Fruit fly (Drosophila melanogaster): ENCODE measurements around the gene CG17896.
A peak's percentile ranks its signal among the peaks of the same experiment; 100 is the strongest.

The CG17896 gene

dm6 chrX:522357-523043 lies 29.2 kb upstream of the CG17896 start (continued):
- TF ChIP-seq CG11762 (GFP tag; optimal IDR thresholded peaks at IDR 0.05; ENCODE audit: insufficient read depth), result peak; percentile 52
- TF ChIP-seq CG6854 (GFP tag; optimal IDR thresholded peaks at IDR 0.05), result peak; percentile 62
- peak; percentile 56; the same call in 1 of the 2 replicates for TF ChIP-seq CG11294 (GFP tag; IDR thresholded peaks at IDR 0.05)
- peak; percentile 80 for TF ChIP-seq Met (GFP tag; optimal IDR thresholded peaks at IDR 0.05)
- peak; percentile 61 for TF ChIP-seq dac (GFP tag; optimal IDR thresholded peaks at IDR 0.05)
- TF ChIP-seq fd85E (GFP tag; optimal IDR thresholded peaks at IDR 0.05), result no peak
- peak; percentile 84 for TF ChIP-seq vri (GFP tag; optimal IDR thresholded peaks at IDR 0.05)
- peak; percentile 16 for TF ChIP-seq Eip93F (GFP tag; optimal IDR thresholded peaks at IDR 0.05)
- TF ChIP-seq CG8632 (GFP tag; optimal IDR thresholded peaks at IDR 0.05), result peak; percentile 60
- TF ChIP-seq lz (GFP tag; optimal IDR thresholded peaks at IDR 0.05), result peak; percentile 84
- no peak for TF ChIP-seq Gug (GFP tag; IDR thresholded peaks at IDR 0.05)
- TF ChIP-seq Hr38 (GFP tag; optimal IDR thresholded peaks at IDR 0.05), result peak; percentile 59
- peak; percentile 59 for TF ChIP-seq Sox15 (GFP tag; optimal IDR thresholded peaks at IDR 0.05)
- peak; percentile 47 for TF ChIP-seq CG6276 (GFP tag; optimal IDR thresholded peaks at IDR 0.05)
- peak; percentile 82 for TF ChIP-seq eg (GFP tag; IDR thresholded peaks at IDR 0.05)
- peak; percentile 70 for TF ChIP-seq pdm3 (GFP tag; optimal IDR thresholded peaks at IDR 0.05)
- peak; percentile 45 for TF ChIP-seq dsx (GFP tag; optimal IDR thresholded peaks at IDR 0.05; ENCODE audit: poor library complexity, severe bottlenecking)
- TF ChIP-seq fkh (GFP tag; optimal IDR thresholded peaks at IDR 0.05), result peak; percentile 91

dm6 chrX:521683-522082 lies 28.4 kb upstream of the CG17896 start:
- no peak for TF ChIP-seq CG3032 (tag; optimal IDR thresholded peaks at IDR 0.05)
- TF ChIP-seq Eip78C (GFP tag), result peak; percentile 23

- TF ChIP-seq CG16779 (tag; optimal IDR thresholded peaks at IDR 0.05) (no peak), vri (GFP tag; optimal IDR thresholded peaks at IDR 0.05) (peak; percentile 12), CG31627 (GFP tag; optimal IDR thresholded peaks at IDR 0.05) (no peak), Eip78C (GFP tag) (peak; percentile 50), CG8632 (GFP tag; optimal IDR thresholded peaks at IDR 0.05) (no peak), CG8119 (GFP tag; IDR thresholded peaks at IDR 0.05) (no peak), ss (GFP tag; optimal IDR thresholded peaks at IDR 0.05) (peak in 1 of 2 experiments; percentile 7), pdm3 (GFP tag; optimal IDR thresholded peaks at IDR 0.05) (no peak)
These were observed 27.0 kb upstream of the CG17896 start for dm6 chrX:520215-520861.

dm6 chrX:518858-519257 lies 25.6 kb upstream of the CG17896 start:
- TF ChIP-seq cyc (GFP tag; optimal IDR thresholded peaks at IDR 0.05) (no peak), CG16779 (tag; optimal IDR thresholded peaks at IDR 0.05) (no peak), CG10631 (GFP tag; optimal IDR thresholded peaks at IDR 0.05) (no peak), Eip78C (GFP tag) (no peak)

- TF ChIP-seq lz (GFP tag; optimal IDR thresholded peaks at IDR 0.05) (no peak), fkh (GFP tag; optimal IDR thresholded peaks at IDR 0.05) (peak; percentile 49)
These were observed 22.4 kb upstream of the CG17896 start for dm6 chrX:515676-516075.

dm6 chrX:512527-512926 lies 19.2 kb upstream of the CG17896 start:
- no peak for TF ChIP-seq Hr38 (GFP tag; optimal IDR thresholded peaks at IDR 0.05)
- no peak for TF ChIP-seq eg (GFP tag; IDR thresholded peaks at IDR 0.05)
- no peak for TF ChIP-seq topi (GFP tag; optimal IDR thresholded peaks at IDR 0.05)
- no peak for TF ChIP-seq dsx (GFP tag; optimal IDR thresholded peaks at IDR 0.05; ENCODE audit: poor library complexity, severe bottlenecking)
- peak; percentile 67 for TF ChIP-seq Eip78C (GFP tag)
- peak; percentile 25 for TF ChIP-seq svp (GFP tag)
- no peak for TF ChIP-seq CG6854 (GFP tag; optimal IDR thresholded peaks at IDR 0.05)
